Worm (Caenorhabditis elegans): ENCODE results near the gene sup-1.

- TF ChIP-seq F49E8.2 (tag; optimal IDR thresholded peaks at IDR 0.05; ENCODE audit: insufficient read depth): no peak
- no peak for TF ChIP-seq hlh-26 (GFP tag; conservative IDR thresholded peaks at IDR 0.05)
- no peak for TF ChIP-seq ceh-27 (GFP tag; optimal IDR thresholded peaks at IDR 0.05)
- no peak for TF ChIP-seq ama-1 (optimal IDR thresholded peaks at IDR 0.05)
- TF ChIP-seq ama-1 (GFP tag; optimal IDR thresholded peaks at IDR 0.05): no peak
- TF ChIP-seq D2030.7 (GFP tag; IDR thresholded peaks at IDR 0.05): no peak
- TF ChIP-seq attf-6 (GFP tag; IDR thresholded peaks at IDR 0.05): no peak
- TF ChIP-seq Y95B8A.8 (GFP tag; IDR thresholded peaks at IDR 0.05): no peak
- TF ChIP-seq athp-1 (tag; optimal IDR thresholded peaks at IDR 0.05): no peak
- no peak for TF ChIP-seq xnd-1 (tag; optimal IDR thresholded peaks at IDR 0.05)
- TF ChIP-seq ceh-91 (GFP tag; IDR thresholded peaks at IDR 0.05): no peak
Measured at ce11 chrIII:11698569-11698968, 38.9 kb downstream of the sup-1 start, which contains the start of gene Y41C4A.7.

Data from whole organism, young adult.